Worm (Caenorhabditis elegans) whole organism, L4/young adult: ENCODE measurements around the gene K08F4.5.

Experiments used
- W03F9.2 ChIP-seq: fragments of 150-350 bp; optimal IDR thresholded peaks from 2 replicates; lab custom pipeline; 2014; ENCODE audit warnings: missing biosample characterization, missing genetic modification characterization
- him-1 ChIP-seq: sonication (generic microtip); optimal IDR thresholded peaks from 2 replicates; lab custom pipeline; 2016; ENCODE audit warnings: missing genotype, missing genetic modification reagents, missing genetic modification characterization, missing compliant biosample characterization

- TF ChIP-seq W03F9.2 (tag; lab: Kevin White, UChicago) (no peak), him-1 (tag; lab: Kevin White, UChicago) (no peak)
These were observed 38.8 kb downstream of the K08F4.5 start, which contains the start of gene dis-3 for ce11 chrIV:10096881-10097280.
